Worm (Caenorhabditis elegans): Measurements from ENCODE around the gene F59A1.11.

ce11 chrV:17676553-17676952 lies 10.7 kb upstream of the F59A1.11 start, which contains the start of gene str-92:
- TF ChIP-seq let-607 (tag; optimal IDR thresholded peaks at IDR 0.05), result no peak
- TF ChIP-seq pbrm-1 (GFP tag; IDR thresholded peaks at IDR 0.05), result no peak
- no peak for TF ChIP-seq sptf-2 (GFP tag; optimal IDR thresholded peaks at IDR 0.05)
- no peak for TF ChIP-seq F52B5.7 (tag; optimal IDR thresholded peaks at IDR 0.05)
- TF ChIP-seq D2030.7 (GFP tag; IDR thresholded peaks at IDR 0.05), result no peak
- TF ChIP-seq tbx-9 (tag; optimal IDR thresholded peaks at IDR 0.05; ENCODE audit: borderline replicate concordance), result no peak
- no peak for TF ChIP-seq unc-62 (GFP tag; optimal IDR thresholded peaks at IDR 0.05)
